Worm (Caenorhabditis elegans) whole organism, L3 larva: ENCODE results near the gene Y62H9A.15.

Experiments
- R02D3.7 ChIP-seq: fragments of 150-350 bp; optimal IDR thresholded peaks from 2 replicates; lab custom pipeline; 2014; ENCODE audit warnings: missing biosample characterization, missing genetic modification characterization
- aly-2 ChIP-seq: fragments of 150-350 bp; optimal IDR thresholded peaks from 2 replicates; lab custom pipeline; 2014; ENCODE audit warnings: missing biosample characterization, missing genetic modification characterization
- ama-1 ChIP-seq: fragments of 150-350 bp; optimal IDR thresholded peaks from 2 replicates; lab custom pipeline; 2018
- ceh-16 ChIP-seq: sonication (generic microtip); optimal IDR thresholded peaks from 2 replicates; lab custom pipeline; 2017; ENCODE audit warnings: missing biosample characterization, missing genetic modification characterization
- ceh-28 ChIP-seq: fragments of 150-350 bp; optimal IDR thresholded peaks from 2 replicates; lab custom pipeline; 2014; ENCODE audit warnings: missing biosample characterization, missing genetic modification reagents, missing genetic modification characterization
- daf-12 ChIP-seq: fragments of 150-350 bp; optimal IDR thresholded peaks from 2 replicates; lab custom pipeline; 2014; ENCODE audit warnings: missing biosample characterization, missing genetic modification reagents, missing genetic modification characterization
- egl-5 ChIP-seq: fragments of 150-350 bp; optimal IDR thresholded peaks from 2 replicates; lab custom pipeline; 2017; ENCODE audit warnings: missing biosample characterization, missing genetic modification reagents, missing genetic modification characterization, inconsistent platforms
- elt-2 ChIP-seq: sonication (generic microtip); optimal IDR thresholded peaks from 2 replicates; lab custom pipeline; 2016; ENCODE audit warnings: missing genetic modification reagents, mild to moderate bottlenecking, missing genetic modification characterization, missing compliant biosample characterization
- elt-3 ChIP-seq, 3 experiments: fragments of 150-350 bp in 1 of 3; sonication (generic microtip) in 2 of 3; optimal IDR thresholded peaks; 2 replicates in 2 of 3; 4 replicates in 1 of 3; lab custom pipeline; 2014 to 2017; ENCODE audit warnings: missing biosample characterization in 3 of 3, missing genetic modification characterization in 3 of 3
- fkh-10 ChIP-seq: sonication (generic microtip); optimal IDR thresholded peaks from 2 replicates; lab custom pipeline; 2017; ENCODE audit warnings: missing biosample characterization, missing genetic modification reagents, missing genetic modification characterization
- fkh-2 ChIP-seq: fragments of 150-350 bp; optimal IDR thresholded peaks from 2 replicates; lab custom pipeline; 2014; ENCODE audit warnings: missing biosample characterization, missing genetic modification reagents, missing genetic modification characterization
- fos-1 ChIP-seq: fragments of 150-350 bp; optimal IDR thresholded peaks from 2 replicates; lab custom pipeline; 2014; ENCODE audit warnings: missing biosample characterization, missing genetic modification characterization
- hmg-11 ChIP-seq: sonication (generic microtip); optimal IDR thresholded peaks from 2 replicates; lab custom pipeline; 2016; ENCODE audit warnings: missing genetic modification characterization, missing compliant biosample characterization
- lin-15B ChIP-seq: fragments of 150-350 bp; optimal IDR thresholded peaks from 2 replicates; lab custom pipeline; 2014; ENCODE audit warnings: missing biosample characterization, missing genetic modification characterization
- lin-39 ChIP-seq: fragments of 150-350 bp; optimal IDR thresholded peaks from 2 replicates; lab custom pipeline; 2018; ENCODE audit warnings: missing biosample characterization, missing genetic modification reagents, missing genetic modification characterization
- lsy-12 ChIP-seq: sonication (generic microtip); optimal IDR thresholded peaks from 2 replicates; lab custom pipeline; 2016; ENCODE audit warnings: mild to moderate bottlenecking, missing genetic modification characterization, missing compliant biosample characterization
- mdl-1 ChIP-seq: fragments of 150-350 bp; optimal IDR thresholded peaks from 2 replicates; lab custom pipeline; 2014; ENCODE audit warnings: missing biosample characterization, missing genetic modification characterization
- mml-1 ChIP-seq: fragments of 150-350 bp; sonication (generic microtip); optimal IDR thresholded peaks from 3 replicates; lab custom pipeline; 2014; ENCODE audit warnings: missing biosample characterization, missing genetic modification characterization
- nfya-1 ChIP-seq: sonication (generic microtip); optimal IDR thresholded peaks from 2 replicates; lab custom pipeline; 2017; ENCODE audit warnings: missing genetic modification characterization, mild to moderate bottlenecking, missing compliant biosample characterization, antibody characterized with exemption, moderate library complexity; ENCODE audit not compliant: insufficient read depth
- nhr-12 ChIP-seq: fragments of 150-350 bp; optimal IDR thresholded peaks from 2 replicates; lab custom pipeline; 2014; ENCODE audit warnings: missing biosample characterization, missing genetic modification characterization
- nhr-23 ChIP-seq: fragments of 150-350 bp; optimal IDR thresholded peaks from 2 replicates; lab custom pipeline; 2014; ENCODE audit warnings: missing biosample characterization, missing genetic modification reagents, missing genetic modification characterization
- nhr-237 ChIP-seq: fragments of 150-350 bp; optimal IDR thresholded peaks from 2 replicates; lab custom pipeline; 2014; ENCODE audit warnings: missing biosample characterization, missing genetic modification characterization
- nhr-25 ChIP-seq: sonication (generic microtip); optimal IDR thresholded peaks from 2 replicates; lab custom pipeline; 2017; ENCODE audit warnings: missing biosample characterization, missing genetic modification characterization
- nhr-28 ChIP-seq: fragments of 150-350 bp; optimal IDR thresholded peaks from 2 replicates; lab custom pipeline; 2014; ENCODE audit warnings: missing biosample characterization, missing genetic modification characterization
- nhr-43 ChIP-seq: sonication (generic microtip); optimal IDR thresholded peaks from 2 replicates; lab custom pipeline; 2016; ENCODE audit warnings: mild to moderate bottlenecking, missing genetic modification characterization, missing compliant biosample characterization; ENCODE audit not compliant: poor library complexity, severe bottlenecking
- pha-4 ChIP-seq: fragments of 150-350 bp; optimal IDR thresholded peaks from 2 replicates; lab custom pipeline; 2014; ENCODE audit warnings: missing biosample characterization, missing genetic modification reagents, missing genetic modification characterization
- pqm-1 ChIP-seq: fragments of 150-350 bp; optimal IDR thresholded peaks from 2 replicates; lab custom pipeline; 2017; ENCODE audit warnings: missing biosample characterization, missing genetic modification characterization, inconsistent platforms
- sea-2 ChIP-seq: fragments of 150-350 bp; sonication (generic microtip); optimal IDR thresholded peaks from 4 replicates; lab custom pipeline; 2014; ENCODE audit warnings: missing biosample characterization, missing genetic modification reagents, missing genetic modification characterization
- snpc-4 ChIP-seq: fragments of 150-350 bp; optimal IDR thresholded peaks from 2 replicates; lab custom pipeline; 2014; ENCODE audit warnings: missing biosample characterization, missing genetic modification characterization
- unc-39 ChIP-seq: sonication (generic microtip); optimal IDR thresholded peaks from 4 replicates; lab custom pipeline; 2017; ENCODE audit warnings: missing biosample characterization, missing genetic modification characterization
- ztf-11 ChIP-seq: fragments of 150-350 bp; optimal IDR thresholded peaks from 2 replicates; lab custom pipeline; 2014; ENCODE audit warnings: missing biosample characterization, missing genetic modification characterization
- ztf-4 ChIP-seq: fragments of 150-350 bp; optimal IDR thresholded peaks from 2 replicates; lab custom pipeline; 2014; ENCODE audit warnings: missing biosample characterization, missing genetic modification characterization

Gene Y62H9A.15

DNA sequence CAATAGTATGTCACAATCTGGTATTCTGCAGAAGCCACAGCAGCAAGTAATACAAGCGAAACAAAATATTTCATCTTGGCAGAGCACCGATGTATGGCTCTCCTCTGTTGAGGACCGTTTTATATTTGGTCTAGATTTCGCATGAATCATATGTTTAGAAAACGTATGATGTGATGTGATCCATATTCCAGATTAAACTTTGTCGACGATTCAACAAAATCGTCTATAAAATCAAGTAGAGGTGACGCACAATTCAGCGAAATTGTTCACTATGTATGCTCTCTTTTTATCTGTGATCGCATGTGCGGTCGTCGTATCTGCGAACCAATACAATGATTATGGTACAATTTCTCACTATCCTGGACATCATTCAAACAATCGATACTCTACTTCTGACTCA is 30.1 kb downstream of the Y62H9A.15 start, which contains the start of the genes Y62H9A.3 and Y62H9A.4:
Y62H9A.3 (minus strand) TSS at position 101 of the 400 bp plus-strand sequence.
Y62H9A.4 (plus strand) TSS at position 256 of the 400 bp plus-strand sequence.
- TF ChIP-seq R02D3.7 (tag; lab: Kevin White, UChicago) (no peak), elt-2 (tag; lab: Kevin White, UChicago) (no peak), fkh-10 (GFP tag; lab: Kevin White, UChicago) (no peak), ztf-4 (no peak), egl-5 (tag; lab: Kevin White, UChicago) (no peak), lin-39 (no peak), mml-1 (tag; lab: Kevin White, UChicago) (no peak), lsy-12 (tag; lab: Kevin White, UChicago) (no peak)

DNA sequence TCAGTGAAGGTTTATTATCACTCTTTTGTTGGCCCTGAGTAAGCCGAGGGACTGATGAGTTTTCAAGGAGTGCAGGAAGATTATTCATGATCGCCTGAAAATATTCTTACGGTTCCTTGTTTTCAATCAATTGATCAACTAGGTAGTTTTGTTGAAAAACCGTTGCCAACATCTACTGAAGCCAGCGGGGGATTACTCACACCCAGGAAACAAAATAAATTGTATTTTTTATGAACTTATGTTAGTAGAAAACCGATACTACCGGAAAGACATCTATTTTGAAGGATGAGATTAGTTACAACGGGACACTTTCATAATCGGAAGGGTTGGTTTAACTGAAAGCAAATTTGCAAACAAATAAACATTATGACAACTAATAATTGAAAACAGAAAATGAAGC is 31.8 kb downstream of the Y62H9A.15 start, which contains the start of gene Y62H9A.2:
Y62H9A.2 (minus strand) TSS at position 101 of the 400 bp plus-strand sequence.
- TF ChIP-seq ama-1 (no peak), nhr-237 (tag; lab: Kevin White, UChicago) (no peak), fkh-2 (no peak), pha-4 (tag; lab: Kevin White, UChicago) (no peak), aly-2 (tag; lab: Kevin White, UChicago) (no peak), ceh-16 (tag; lab: Kevin White, UChicago) (no peak), fkh-10 (GFP tag; lab: Kevin White, UChicago) (no peak), elt-2 (tag; lab: Kevin White, UChicago) (no peak), mdl-1 (tag; lab: Kevin White, UChicago) (no peak), lsy-12 (tag; lab: Kevin White, UChicago) (no peak), nhr-23 (tag; lab: Kevin White, UChicago) (no peak), ztf-11 (tag; lab: Kevin White, UChicago) (no peak), elt-3 (tag; optimal IDR thresholded peaks at IDR 0.05; lab: Kevin White, UChicago) (no peak), pqm-1 (tag; lab: Kevin White, UChicago) (no peak), ztf-4 (no peak), nfya-1 (no peak)

DNA sequence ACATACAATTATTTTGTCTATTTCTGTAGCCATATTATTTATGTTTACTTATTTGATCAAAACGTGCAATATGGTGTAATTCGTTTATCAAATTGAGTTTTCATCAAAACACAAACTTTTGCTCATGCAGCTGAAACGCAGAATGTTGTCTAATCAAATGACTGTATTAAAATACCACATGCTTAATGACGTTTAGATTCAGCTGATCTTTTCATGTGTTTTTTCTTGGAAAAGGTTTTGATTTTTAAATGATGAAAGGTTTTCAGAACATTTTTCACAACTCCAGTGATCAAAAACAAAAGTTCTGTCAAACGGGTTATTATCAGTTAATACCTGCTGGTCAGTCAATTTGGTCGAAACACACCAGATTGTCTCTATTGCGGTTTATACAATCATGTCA is 34.7 kb downstream of the Y62H9A.15 start, which contains the start of gene Y62H9A.1:
Y62H9A.1 (plus strand) TSS at position 282 of the 400 bp plus-strand sequence.
- TF ChIP-seq elt-2 (tag; lab: Kevin White, UChicago) (no peak), pqm-1 (tag; lab: Kevin White, UChicago) (no peak), lin-39 (no peak), hmg-11 (tag; lab: Kevin White, UChicago) (no peak), ztf-11 (tag; lab: Kevin White, UChicago) (no peak), nhr-23 (tag; lab: Kevin White, UChicago) (no peak), snpc-4 (no peak), ceh-28 (tag; lab: Kevin White, UChicago) (no peak), mdl-1 (tag; lab: Kevin White, UChicago) (no peak), lin-15B (no peak), nhr-25 (no peak), unc-39 (tag; lab: Kevin White, UChicago) (no peak), R02D3.7 (tag; lab: Kevin White, UChicago) (no peak), daf-12 (tag; lab: Kevin White, UChicago) (no peak)

DNA sequence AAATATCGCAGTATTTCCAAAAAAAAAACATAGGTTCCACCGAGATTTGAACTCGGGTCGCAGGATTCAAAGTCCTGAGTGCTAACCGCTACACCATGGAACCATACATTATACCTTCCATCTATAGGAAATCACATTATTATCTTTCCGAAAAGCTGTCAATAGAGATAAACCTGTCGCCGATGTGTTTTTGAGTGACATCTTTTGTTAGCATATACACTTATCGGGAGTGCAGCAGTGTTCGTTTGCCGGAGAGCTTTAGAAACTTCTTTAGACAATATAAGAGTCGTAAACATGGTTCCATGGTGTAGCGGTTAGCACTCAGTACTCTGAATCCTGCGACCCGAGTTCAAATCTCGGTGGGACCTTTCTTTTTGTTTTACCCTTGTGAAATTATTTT is 37.7 kb downstream of the Y62H9A.15 start:
- TF ChIP-seq nfya-1 (no peak), mdl-1 (tag; lab: Kevin White, UChicago) (no peak), nhr-43 (tag; lab: Kevin White, UChicago) (no peak), fos-1 (tag; lab: Kevin White, UChicago) (no peak), pha-4 (tag; lab: Kevin White, UChicago) (no peak), nhr-28 (tag; lab: Kevin White, UChicago) (no peak), fkh-2 (no peak), pqm-1 (tag; lab: Kevin White, UChicago) (no peak), nhr-237 (tag; lab: Kevin White, UChicago) (no peak), snpc-4 (no peak), aly-2 (tag; lab: Kevin White, UChicago) (no peak), sea-2 (no peak), fkh-10 (GFP tag; lab: Kevin White, UChicago) (no peak)

DNA sequence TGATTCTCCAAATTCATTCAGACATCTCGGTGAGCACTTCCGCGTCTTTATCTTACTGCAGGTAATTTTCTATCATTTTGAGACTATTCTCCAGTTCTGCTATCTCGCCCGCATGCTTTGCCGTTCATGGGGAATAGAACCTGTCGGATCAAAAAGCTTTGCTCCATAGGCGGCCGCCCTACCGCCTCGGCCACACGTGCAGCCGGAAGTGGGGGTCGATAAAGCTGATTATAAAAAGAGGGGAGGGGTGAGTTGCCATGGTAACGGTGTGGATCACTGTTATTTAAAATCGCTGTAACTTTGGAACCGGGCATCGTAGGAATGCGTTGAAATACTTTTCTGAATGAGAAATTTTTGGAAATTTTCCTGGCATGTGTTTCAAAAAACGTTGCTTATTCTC is 39.6 kb downstream of the Y62H9A.15 start:
- no peak for TF ChIP-seq ztf-11 (tag; lab: Kevin White, UChicago)
- TF ChIP-seq mdl-1 (tag; lab: Kevin White, UChicago): no peak
- TF ChIP-seq nhr-237 (tag; lab: Kevin White, UChicago): no peak
- no peak for TF ChIP-seq lin-39
- no peak for TF ChIP-seq nhr-12
- no peak for TF ChIP-seq ztf-4
- TF ChIP-seq elt-2 (tag; lab: Kevin White, UChicago): no peak
- TF ChIP-seq unc-39 (tag; lab: Kevin White, UChicago): no peak
- no peak for TF ChIP-seq daf-12 (tag; lab: Kevin White, UChicago)
- TF ChIP-seq hmg-11 (tag; lab: Kevin White, UChicago): no peak
- no peak for TF ChIP-seq ceh-16 (tag; lab: Kevin White, UChicago)
- TF ChIP-seq snpc-4: no peak
